Worm (Caenorhabditis elegans): ENCODE results near the gene cutl-12.

ce11 chrII:8630088-8630487 lies 4.2 kb downstream of the cutl-12 start, which contains the start of gene T22C8.6:
- peak in 1 of 6 experiments; percentile 25 for TF ChIP-seq elt-3 (tag; optimal IDR thresholded peaks at IDR 0.05)
- no peak for TF ChIP-seq ceh-82 (tag; optimal IDR thresholded peaks at IDR 0.05)
- TF ChIP-seq ceh-90 (tag; optimal IDR thresholded peaks at IDR 0.05): no peak
- TF ChIP-seq fos-1 (tag; optimal IDR thresholded peaks at IDR 0.05): no peak
- TF ChIP-seq dsc-1 (tag; optimal IDR thresholded peaks at IDR 0.05): no peak

Data from whole organism, L1 larva.